Worm (Caenorhabditis elegans) whole organism, L2 larva: ENCODE results near the gene F46B6.5.

Experiments
- aly-2 ChIP-seq: fragments of 150-350 bp; optimal IDR thresholded peaks from 2 replicates; lab custom pipeline; 2014; ENCODE audit warnings: missing biosample characterization, missing genetic modification characterization
- blmp-1 ChIP-seq: sonication (generic microtip); optimal IDR thresholded peaks from 2 replicates; lab custom pipeline; 2017; ENCODE audit warnings: missing genetic modification characterization, mild to moderate bottlenecking, missing compliant biosample characterization, antibody characterized with exemption, moderate library complexity; ENCODE audit not compliant: insufficient read depth
- elt-3 ChIP-seq: sonication (generic microtip); optimal IDR thresholded peaks from 2 replicates; lab custom pipeline; 2017; ENCODE audit warnings: missing biosample characterization, missing genetic modification characterization
- gmeb-1 ChIP-seq: fragments of 150-350 bp; optimal IDR thresholded peaks from 2 replicates; lab custom pipeline; 2014; ENCODE audit warnings: missing biosample characterization, missing genetic modification characterization
- nhr-10 ChIP-seq: sonication (generic microtip); optimal IDR thresholded peaks from 2 replicates; lab custom pipeline; 2017; ENCODE audit warnings: missing biosample characterization, missing genetic modification characterization
- nhr-11 ChIP-seq: fragments of 150-350 bp; optimal IDR thresholded peaks from 2 replicates; lab custom pipeline; 2014; ENCODE audit warnings: missing biosample characterization, missing genetic modification characterization
- snpc-4 ChIP-seq: fragments of 150-350 bp; optimal IDR thresholded peaks from 2 replicates; lab custom pipeline; 2014; ENCODE audit warnings: missing biosample characterization, missing genetic modification characterization
- ztf-4 ChIP-seq: fragments of 150-350 bp; optimal IDR thresholded peaks from 2 replicates; lab custom pipeline; 2014; ENCODE audit warnings: missing biosample characterization, missing genetic modification characterization

DNA sequence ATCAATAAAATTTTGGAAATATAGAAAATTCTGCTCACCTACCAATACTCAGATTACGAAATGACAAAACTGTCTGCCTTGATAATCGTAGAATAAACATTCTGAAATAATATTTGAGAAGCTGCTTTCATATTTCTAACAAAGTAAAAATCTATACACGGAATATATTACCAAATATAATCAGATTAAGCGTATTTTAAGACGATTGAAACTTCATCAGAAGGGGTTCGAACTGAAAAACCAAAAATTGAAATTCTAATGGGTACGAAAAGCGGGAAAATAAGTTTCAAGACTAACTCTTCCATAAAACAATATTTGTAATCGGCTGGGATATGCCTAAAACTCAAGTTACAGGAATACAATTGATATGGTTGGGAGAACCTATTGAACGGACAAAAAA lies 3.5 kb downstream of the F46B6.5 start, which contains the start of gene F46B6.4:
- TF ChIP-seq gmeb-1 (no peak), aly-2 (no peak), elt-3 (no peak), snpc-4 (tag; lab: Kevin White, UChicago) (no peak), blmp-1 (tag; lab: Kevin White, UChicago) (no peak), nhr-10 (tag; lab: Kevin White, UChicago) (no peak), ztf-4 (tag; lab: Kevin White, UChicago) (no peak), nhr-11 (tag; lab: Kevin White, UChicago) (no peak)
